Worm (Caenorhabditis elegans): ENCODE measurements around the gene T06C10.3.

The T06C10.3 gene

ce11 chrIV:7903359-7903758 lies 32.8 kb downstream of the T06C10.3 start, which contains the start of gene C49H3.6 (continued):
- TF ChIP-seq ztf-11 (tag; optimal IDR thresholded peaks at IDR 0.05) (no peak), lin-14 (GFP tag; optimal IDR thresholded peaks at IDR 0.05) (peak; percentile 79), C16A3.4 (tag; optimal IDR thresholded peaks at IDR 0.05) (no peak), ztf-4 (tag; optimal IDR thresholded peaks at IDR 0.05) (peak; percentile 5), tbx-2 (tag; optimal IDR thresholded peaks at IDR 0.05) (peak; percentile 6), hlh-4 (tag; optimal IDR thresholded peaks at IDR 0.05) (no peak), lin-35 (GFP tag; optimal IDR thresholded peaks at IDR 0.05) (peak in 1 of 2 experiments; percentile 29), snu-23 (GFP tag; optimal IDR thresholded peaks at IDR 0.05) (peak; percentile 47), unc-130 (tag; optimal IDR thresholded peaks at IDR 0.05) (no peak), dsc-1 (tag; optimal IDR thresholded peaks at IDR 0.05) (peak; percentile 23), nhr-76 (tag; optimal IDR thresholded peaks at IDR 0.05) (no peak), mep-1 (tag; optimal IDR thresholded peaks at IDR 0.05) (peak; percentile 38)

DNA sequence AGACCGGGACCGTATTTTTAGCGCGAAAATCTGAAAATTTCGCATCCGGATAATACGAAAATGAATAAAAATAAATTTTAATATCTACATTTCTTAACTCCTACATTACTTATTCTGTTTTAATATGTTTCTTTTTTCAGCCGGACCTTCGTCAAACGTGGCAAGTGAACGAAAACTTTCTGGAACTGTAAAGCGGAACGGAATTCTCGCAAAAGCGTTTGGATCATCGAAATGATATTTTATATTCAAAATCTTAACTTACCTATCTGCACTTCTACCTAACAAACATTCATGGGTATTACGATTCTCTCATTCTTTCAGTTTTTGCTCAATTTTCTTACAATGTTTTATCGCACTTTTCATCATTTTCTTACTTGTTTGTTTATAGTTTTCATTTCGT lies 36.1 kb downstream of the T06C10.3 start:
- TF ChIP-seq efl-1 (optimal IDR thresholded peaks at IDR 0.05) (no peak), efl-1 (GFP tag; optimal IDR thresholded peaks at IDR 0.05 in 1 of 2) (peak in 1 of 2 experiments; percentile 91), ets-5 (GFP tag; IDR thresholded peaks at IDR 0.05) (no peak), dsc-1 (tag; optimal IDR thresholded peaks at IDR 0.05) (no peak), unc-86 (tag; optimal IDR thresholded peaks at IDR 0.05) (no peak), vab-15 (tag; optimal IDR thresholded peaks at IDR 0.05) (no peak), sptf-1 (tag; optimal IDR thresholded peaks at IDR 0.05) (no peak)

DNA sequence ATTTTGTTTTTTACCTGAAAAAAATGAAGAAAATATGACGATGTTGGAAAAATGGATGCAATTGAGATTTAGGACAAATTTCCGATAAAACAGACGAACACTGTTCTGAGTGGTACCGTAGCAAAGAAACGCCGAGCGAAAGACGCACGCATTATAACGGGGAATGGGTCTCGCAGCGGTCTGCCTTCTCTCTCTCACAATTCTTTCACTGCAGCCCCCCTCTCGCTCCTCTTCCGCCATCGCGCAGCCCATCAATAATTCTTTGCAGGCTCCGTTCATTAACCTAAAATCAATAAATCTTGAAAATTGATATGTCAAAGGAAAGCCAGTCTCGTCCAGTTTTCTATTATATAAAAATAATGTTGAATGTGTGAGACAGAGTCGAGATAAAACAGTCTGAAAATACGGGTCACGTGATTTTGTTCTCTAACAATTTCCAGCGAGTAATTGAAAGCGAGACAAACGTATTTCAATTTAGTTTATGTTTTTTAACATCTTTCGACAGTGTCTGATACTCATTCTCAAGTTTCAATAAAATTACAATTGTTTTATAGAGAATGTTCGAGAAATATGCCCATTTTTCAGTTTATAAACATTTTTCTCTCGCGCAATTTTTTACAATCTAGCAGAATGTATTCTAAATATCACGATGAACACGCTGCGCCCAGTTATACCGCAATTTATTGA lies 39.0 kb downstream of the T06C10.3 start:
- TF ChIP-seq nhr-84 (tag; optimal IDR thresholded peaks at IDR 0.05) (no peak), lin-14 (GFP tag; optimal IDR thresholded peaks at IDR 0.05) (peak; percentile 49), lsy-2 (tag; optimal IDR thresholded peaks at IDR 0.05) (peak; percentile 18 to 51), lin-13 (GFP tag; optimal IDR thresholded peaks at IDR 0.05) (no peak), egl-27 (tag; optimal IDR thresholded peaks at IDR 0.05) (no peak), mef-2 (tag; optimal IDR thresholded peaks at IDR 0.05) (no peak), pax-3 (tag; optimal IDR thresholded peaks at IDR 0.05) (no peak), C34B4.2 (tag; optimal IDR thresholded peaks at IDR 0.05) (no peak), lin-35 (GFP tag; optimal IDR thresholded peaks at IDR 0.05) (peak; percentile 3 to 23), mep-1 (tag; optimal IDR thresholded peaks at IDR 0.05) (peak; percentile 53), aha-1 (tag; optimal IDR thresholded peaks at IDR 0.05) (no peak), sptf-1 (tag; optimal IDR thresholded peaks at IDR 0.05) (no peak), irx-1 (tag; optimal IDR thresholded peaks at IDR 0.05) (no peak), ztf-4 (tag; optimal IDR thresholded peaks at IDR 0.05) (no peak), unc-30 (tag; optimal IDR thresholded peaks at IDR 0.05) (no peak), nhr-90 (tag; optimal IDR thresholded peaks at IDR 0.05; ENCODE audit: poor library complexity) (no peak), hlh-4 (tag; optimal IDR thresholded peaks at IDR 0.05) (no peak), nhr-20 (tag; optimal IDR thresholded peaks at IDR 0.05) (no peak), elt-3 (tag; optimal IDR thresholded peaks at IDR 0.05) (no peak), unc-130 (tag; optimal IDR thresholded peaks at IDR 0.05) (no peak), zip-4 (GFP tag; optimal IDR thresholded peaks at IDR 0.05) (no peak), rnt-1 (tag; optimal IDR thresholded peaks at IDR 0.05) (no peak), ceh-88 (GFP tag; IDR thresholded peaks at IDR 0.05) (no peak), elt-2 (tag; optimal IDR thresholded peaks at IDR 0.05) (no peak), tlp-1 (tag; optimal IDR thresholded peaks at IDR 0.05) (no peak), aly-2 (tag; optimal IDR thresholded peaks at IDR 0.05) (no peak), alr-1 (tag; optimal IDR thresholded peaks at IDR 0.05; ENCODE audit: borderline replicate concordance) (no peak), F16B12.6 (tag; optimal IDR thresholded peaks at IDR 0.05) (no peak), nhr-71 (tag; optimal IDR thresholded peaks at IDR 0.05) (peak; percentile 38), nhr-237 (tag; optimal IDR thresholded peaks at IDR 0.05) (no peak), nhr-28 (tag; optimal IDR thresholded peaks at IDR 0.05) (no peak), ztf-11 (tag; optimal IDR thresholded peaks at IDR 0.05) (no peak), hpl-2 (GFP tag; optimal IDR thresholded peaks at IDR 0.05) (no peak), vab-15 (tag; optimal IDR thresholded peaks at IDR 0.05) (no peak), nhr-76 (tag; optimal IDR thresholded peaks at IDR 0.05) (no peak), ama-1 (optimal IDR thresholded peaks at IDR 0.05) (no peak), nhr-19 (GFP tag; conservative IDR thresholded peaks at IDR 0.05) (no peak), jun-1 (tag; optimal IDR thresholded peaks at IDR 0.05) (no peak), nhr-47 (tag; optimal IDR thresholded peaks at IDR 0.05) (peak; percentile 34), zag-1 (tag; optimal IDR thresholded peaks at IDR 0.05) (no peak)

Measured in whole organism, L1 larva.